Fruit fly (Drosophila melanogaster) whole organism, embryonic: ENCODE data around the gene SelG.

Experiments used
- Bgb ChIP-seq: fragments of 200-800 bp; sonication (Bioruptor generic); IDR thresholded peaks from 2 replicates; pipeline ENCODE4 v1.3.6; 2022; ENCODE audit warnings: missing biosample characterization, missing genetic modification characterization; ENCODE audit not compliant: partially characterized antibody
- CG10431 ChIP-seq: fragments of 200-800 bp; sonication (Bioruptor generic); optimal IDR thresholded peaks from 3 replicates; lab custom pipeline; 2018; ENCODE audit warnings: missing biosample characterization, mild to moderate bottlenecking, missing genetic modification characterization
- CG12659 ChIP-seq: fragments of 200-800 bp; sonication (Bioruptor generic); optimal IDR thresholded peaks from 3 replicates; lab custom pipeline; 2017; ENCODE audit warnings: mild to moderate bottlenecking, missing biosample characterization, missing genetic modification reagents, missing genetic modification characterization
- CG13775 ChIP-seq: fragments of 200-800 bp; sonication (Bioruptor generic); optimal IDR thresholded peaks from 3 replicates; lab custom pipeline; 2017; ENCODE audit warnings: missing biosample characterization, mild to moderate bottlenecking, missing genetic modification characterization
- CG14014 ChIP-seq: fragments of 200-800 bp; sonication (Bioruptor generic); IDR thresholded peaks from 2 replicates; pipeline ENCODE4 v1.3.6; 2022; ENCODE audit warnings: missing biosample characterization, missing genetic modification characterization
- CG17186 ChIP-seq: fragments of 200-800 bp; sonication (Bioruptor generic); optimal IDR thresholded peaks from 3 replicates; lab custom pipeline; 2017; ENCODE audit warnings: missing biosample characterization, missing genetic modification reagents, missing genetic modification characterization
- CG17612 ChIP-seq: fragments of 200-800 bp; sonication (Bioruptor generic); IDR thresholded peaks from 2 replicates; pipeline ENCODE4 v1.3.6; 2022; ENCODE audit warnings: missing biosample characterization, missing genetic modification characterization
- CG17802 ChIP-seq: fragments of 200-800 bp; sonication (Bioruptor generic); optimal IDR thresholded peaks from 2 replicates; lab custom pipeline; 2018; ENCODE audit warnings: missing biosample characterization, mild to moderate bottlenecking, missing genetic modification characterization, moderate library complexity
- CG17829 ChIP-seq: fragments of 200-800 bp; optimal IDR thresholded peaks from 2 replicates; lab custom pipeline; 2019; ENCODE audit warnings: missing biosample characterization, mild to moderate bottlenecking, missing genetic modification characterization, moderate library complexity
- CG2199 ChIP-seq: fragments of 200-800 bp; sonication (Bioruptor generic); IDR thresholded peaks from 3 replicates; pipeline ENCODE4 v1.3.6; 2022; ENCODE audit warnings: missing biosample characterization, missing genetic modification characterization
- CG2678 ChIP-seq: fragments of 200-800 bp; sonication (Bioruptor generic); optimal IDR thresholded peaks from 3 replicates; lab custom pipeline; 2019; ENCODE audit warnings: missing biosample characterization, mild to moderate bottlenecking, missing genetic modification characterization, moderate library complexity
- CG2889 ChIP-seq: fragments of 200-800 bp; sonication (Bioruptor generic); IDR thresholded peaks from 3 replicates; pipeline ENCODE4 v1.3.6; 2022; ENCODE audit warnings: missing biosample characterization, missing genetic modification characterization
- CG31388 ChIP-seq: fragments of 200-800 bp; sonication (Bioruptor generic); optimal IDR thresholded peaks from 2 replicates; lab custom pipeline; 2016; ENCODE audit warnings: missing biosample characterization, missing genetic modification characterization
- CG34224 ChIP-seq: fragments of 200-800 bp; sonication (Bioruptor generic); IDR thresholded peaks from 3 replicates; pipeline ENCODE4 v1.3.6; 2022; ENCODE audit warnings: missing biosample characterization, missing genetic modification characterization; ENCODE audit not compliant: partially characterized antibody
- CG34422 ChIP-seq: fragments of 200-800 bp; sonication (Bioruptor generic); IDR thresholded peaks from 3 replicates; pipeline ENCODE4 v1.3.6; 2022; ENCODE audit warnings: missing biosample characterization, missing genetic modification characterization
- CG4617 ChIP-seq: fragments of 200-800 bp; sonication (Bioruptor generic); optimal IDR thresholded peaks from 3 replicates; lab custom pipeline; 2016; ENCODE audit warnings: missing biosample characterization, missing genetic modification characterization, borderline replicate concordance
- CG9817 ChIP-seq: fragments of 200-800 bp; sonication (Bioruptor generic); optimal IDR thresholded peaks from 2 replicates; lab custom pipeline; 2018; ENCODE audit warnings: missing biosample characterization, mild to moderate bottlenecking, missing genetic modification characterization, moderate library complexity
- CHES-1-like ChIP-seq: fragments of 200-800 bp; sonication (Bioruptor generic); optimal IDR thresholded peaks from 2 replicates; lab custom pipeline; 2016; ENCODE audit warnings: missing biosample characterization, missing genetic modification characterization
- CTCF ChIP-seq: fragments of 200-800 bp; sonication (Bioruptor generic); optimal IDR thresholded peaks from 2 replicates; lab custom pipeline; 2017; ENCODE audit warnings: missing biosample characterization, mild to moderate bottlenecking, missing genetic modification characterization, moderate library complexity
- D19A ChIP-seq: fragments of 200-800 bp; optimal IDR thresholded peaks from 3 replicates; lab custom pipeline; 2019; ENCODE audit warnings: missing biosample characterization, mild to moderate bottlenecking, missing genetic modification characterization, moderate library complexity
- D19B ChIP-seq: fragments of 200-800 bp; sonication (Bioruptor generic); optimal IDR thresholded peaks from 2 replicates; lab custom pipeline; 2017; ENCODE audit warnings: missing biosample characterization, mild to moderate bottlenecking, missing genetic modification characterization
- HLH4C ChIP-seq: fragments of 200-800 bp; sonication (Bioruptor generic); IDR thresholded peaks from 3 replicates; pipeline ENCODE4 v1.3.6; 2022; ENCODE audit warnings: missing biosample characterization, missing genetic modification characterization; ENCODE audit not compliant: partially characterized antibody
- Myb ChIP-seq: fragments of 200-800 bp; sonication (Bioruptor generic); optimal IDR thresholded peaks from 2 replicates; lab custom pipeline; 2016; ENCODE audit warnings: missing biosample characterization, missing genetic modification characterization
- Nf-YA ChIP-seq: fragments of 200-800 bp; sonication (Bioruptor generic); IDR thresholded peaks from 2 replicates; pipeline ENCODE4 v1.3.6; 2022; ENCODE audit warnings: missing biosample characterization, missing genetic modification characterization
- Scr ChIP-seq: fragments of 200-800 bp; sonication (Bioruptor generic); IDR thresholded peaks from 2 replicates; pipeline ENCODE4 v1.3.6; 2022; ENCODE audit warnings: missing biosample characterization, missing genetic modification characterization; ENCODE audit not compliant: partially characterized antibody
- Sin3A ChIP-seq: fragments of >200 bp; optimal IDR thresholded peaks from 2 replicates; lab custom pipeline; 2018
- Taf1 ChIP-seq: fragments of 200-800 bp; sonication (Bioruptor generic); IDR thresholded peaks from 2 replicates; pipeline ENCODE4 v1.3.6; 2022; ENCODE audit warnings: missing biosample characterization, missing genetic modification characterization
- Trl ChIP-seq, 3 experiments: fragments of >200 bp in 2 of 3; fragments of 200-800 bp in 1 of 3; sonication (Bioruptor generic) in 1 of 3; optimal IDR thresholded peaks; 2 replicates in 1 of 3; 3 replicates in 2 of 3; lab custom pipeline; 2016 to 2017; ENCODE audit warnings: missing biosample characterization in 1 of 3, missing genetic modification characterization in 1 of 3
- YL-1 ChIP-seq: fragments of 200-800 bp; sonication (Bioruptor generic); optimal IDR thresholded peaks from 3 replicates; lab custom pipeline; 2017; ENCODE audit warnings: missing biosample characterization, mild to moderate bottlenecking, missing genetic modification characterization
- caup ChIP-seq: fragments of 200-800 bp; sonication (Bioruptor generic); optimal IDR thresholded peaks from 3 replicates; lab custom pipeline; 2017; ENCODE audit warnings: missing biosample characterization, mild to moderate bottlenecking, missing genetic modification characterization, moderate library complexity; ENCODE audit not compliant: severe bottlenecking
- chinmo ChIP-seq: fragments of 200-800 bp; sonication (Bioruptor generic); IDR thresholded peaks from 4 replicates; pipeline ENCODE4 v1.3.6; 2022; ENCODE audit warnings: missing biosample characterization, missing genetic modification characterization; ENCODE audit not compliant: partially characterized antibody
- corto ChIP-seq: fragments of 200-800 bp; sonication (Bioruptor generic); optimal IDR thresholded peaks from 2 replicates; lab custom pipeline; 2016; ENCODE audit warnings: missing biosample characterization, mild to moderate bottlenecking, missing genetic modification characterization, moderate library complexity
- exex ChIP-seq: fragments of 200-800 bp; sonication (Bioruptor generic); optimal IDR thresholded peaks from 4 replicates; lab custom pipeline; 2018; ENCODE audit warnings: missing biosample characterization, mild to moderate bottlenecking, missing genetic modification characterization, moderate library complexity
- gfzf ChIP-seq: fragments of 200-800 bp; sonication (Bioruptor generic); optimal IDR thresholded peaks from 2 replicates; lab custom pipeline; 2016; ENCODE audit warnings: missing biosample characterization, mild to moderate bottlenecking, missing genetic modification characterization, moderate library complexity
- grn ChIP-seq: fragments of 200-800 bp; sonication (Bioruptor generic); optimal IDR thresholded peaks from 3 replicates; lab custom pipeline; 2017; ENCODE audit warnings: missing biosample characterization, missing genetic modification characterization
- hbn ChIP-seq: fragments of 200-800 bp; sonication (Bioruptor generic); IDR thresholded peaks from 2 replicates; pipeline ENCODE4 v1.3.6; 2022; ENCODE audit warnings: missing biosample characterization, missing genetic modification characterization; ENCODE audit not compliant: partially characterized antibody
- jumu ChIP-seq: fragments of 200-800 bp; sonication (Bioruptor generic); optimal IDR thresholded peaks from 3 replicates; lab custom pipeline; 2016; ENCODE audit warnings: missing biosample characterization, missing genetic modification characterization
- knrl ChIP-seq: fragments of 200-800 bp; sonication (Bioruptor generic); IDR thresholded peaks from 3 replicates; pipeline ENCODE4 v1.3.6; 2022; ENCODE audit warnings: missing biosample characterization, missing genetic modification characterization; ENCODE audit not compliant: partially characterized antibody
- lbe ChIP-seq: fragments of 200-800 bp; sonication (Bioruptor generic); optimal IDR thresholded peaks from 2 replicates; lab custom pipeline; 2016; ENCODE audit warnings: missing biosample characterization, mild to moderate bottlenecking, missing genetic modification characterization
- luna ChIP-seq: fragments of 200-800 bp; sonication (Bioruptor generic); optimal IDR thresholded peaks from 2 replicates; lab custom pipeline; 2016; ENCODE audit warnings: missing biosample characterization, missing genetic modification characterization
- mirr ChIP-seq: fragments of 200-800 bp; sonication (Bioruptor generic); optimal IDR thresholded peaks from 3 replicates; lab custom pipeline; 2018; ENCODE audit warnings: missing biosample characterization, mild to moderate bottlenecking, missing genetic modification characterization
- psq ChIP-seq: fragments of 200-800 bp; sonication (Bioruptor generic); optimal IDR thresholded peaks from 2 replicates; lab custom pipeline; 2017; ENCODE audit warnings: missing biosample characterization, missing genetic modification characterization
- ro ChIP-seq: fragments of 200-800 bp; sonication (Bioruptor generic); IDR thresholded peaks from 2 replicates; pipeline ENCODE4 v1.3.6; 2022; ENCODE audit warnings: missing biosample characterization, missing genetic modification characterization
- trem ChIP-seq: fragments of 200-800 bp; optimal IDR thresholded peaks from 3 replicates; lab custom pipeline; 2019; ENCODE audit warnings: missing biosample characterization, mild to moderate bottlenecking, missing genetic modification characterization, moderate library complexity
- trh ChIP-seq: fragments of 200-800 bp; sonication (Bioruptor generic); optimal IDR thresholded peaks from 2 replicates; lab custom pipeline; 2016; ENCODE audit warnings: missing biosample characterization, missing genetic modification characterization
- wek ChIP-seq: fragments of 200-800 bp; sonication (Bioruptor generic); optimal IDR thresholded peaks from 3 replicates; lab custom pipeline; 2018; ENCODE audit warnings: missing biosample characterization, mild to moderate bottlenecking, missing genetic modification characterization, moderate library complexity

The SelG gene

dm6 chrX:11857522-11858438 is 29.3 kb upstream of the SelG start (continued):
- TF ChIP-seq wek (GFP tag; lab: Kevin White, UChicago) (no peak), YL-1 (GFP tag; lab: Kevin White, UChicago) (no peak)

dm6 chrX:11858439-11858813 is 28.7 kb upstream of the SelG start:
- peak; percentile 51 for TF ChIP-seq exex
- no peak for TF ChIP-seq CG2889 (GFP tag; lab: Robert Waterston, UW)
- no peak for TF ChIP-seq ro (GFP tag; lab: Robert Waterston, UW)
- no peak for TF ChIP-seq hbn
- no peak for TF ChIP-seq Taf1 (GFP tag; lab: Robert Waterston, UW)
- TF ChIP-seq CG10431 (GFP tag; lab: Kevin White, UChicago) = no peak
- peak; percentile 59 for TF ChIP-seq caup (GFP tag; lab: Kevin White, UChicago)
- no peak for TF ChIP-seq CHES-1-like (GFP tag; lab: Kevin White, UChicago)
- peak; percentile 68 for TF ChIP-seq mirr (GFP tag; lab: Kevin White, UChicago)
- no peak for TF ChIP-seq D19A (tag; lab: Kevin White, UChicago)
- peak; percentile 62 for TF ChIP-seq grn (GFP tag; lab: Kevin White, UChicago)
- no peak for TF ChIP-seq CG2678 (tag; lab: Kevin White, UChicago)
- 0 out of 3 replicates have a peak, but pooled peaks have one; percentile 21 for TF ChIP-seq CG2199 (GFP tag; lab: Robert Waterston, UW)

- no peak for TF ChIP-seq luna (GFP tag; lab: Kevin White, UChicago)
- TF ChIP-seq CG17186 (GFP tag; lab: Kevin White, UChicago) = peak; percentile 48
- TF ChIP-seq CG9817 (tag; lab: Kevin White, UChicago) = no peak
- peak; percentile 15 for TF ChIP-seq CG17829
- TF ChIP-seq D19B = no peak
- TF ChIP-seq knrl (GFP tag; lab: Robert Waterston, UW) = peak; percentile 62; the same call in 2 of the 3 replicates
- TF ChIP-seq Scr (GFP tag; lab: Robert Waterston, UW) = peak; percentile 84
- TF ChIP-seq CG12659 (GFP tag; lab: Kevin White, UChicago) = peak; percentile 57
- TF ChIP-seq Trl (optimal IDR thresholded peaks at IDR 0.05; lab: Kevin White, UChicago) = no peak
- TF ChIP-seq Trl (GFP tag; optimal IDR thresholded peaks at IDR 0.05; lab: Kevin White, UChicago) = no peak
- peak; percentile 13; the same call in 1 of the 3 replicates for TF ChIP-seq CG34422 (GFP tag; lab: Robert Waterston, UW)
- TF ChIP-seq trem = peak; percentile 40
- TF ChIP-seq Sin3A (lab: Kevin White, UChicago) = peak; percentile 65
- no peak for TF ChIP-seq trh
- peak; percentile 95 for TF ChIP-seq HLH4C (GFP tag; lab: Robert Waterston, UW)
- TF ChIP-seq psq = no peak
- peak; percentile 27 for TF ChIP-seq CG4617 (GFP tag; lab: Kevin White, UChicago)
- TF ChIP-seq CG14014 (GFP tag; lab: Robert Waterston, UW) = no peak
- TF ChIP-seq corto (GFP tag; lab: Kevin White, UChicago) = no peak
- TF ChIP-seq jumu (GFP tag; lab: Kevin White, UChicago) = no peak
- TF ChIP-seq gfzf (GFP tag; lab: Kevin White, UChicago) = peak; percentile 56
- no peak for TF ChIP-seq Nf-YA (GFP tag; lab: Robert Waterston, UW)
- peak; percentile 66 for TF ChIP-seq Myb
- no peak for TF ChIP-seq CG17802 (tag; lab: Kevin White, UChicago)
- TF ChIP-seq chinmo (GFP tag; lab: Robert Waterston, UW) = peak; percentile 71; the same call in 1 of the 4 replicates
- no peak for TF ChIP-seq CG13775 (GFP tag; lab: Kevin White, UChicago)
- peak; percentile 77 for TF ChIP-seq Bgb (GFP tag; lab: Robert Waterston, UW)
- no peak for TF ChIP-seq CG31388 (GFP tag; lab: Kevin White, UChicago)
- TF ChIP-seq lbe (GFP tag; lab: Kevin White, UChicago) = no peak
- no peak for TF ChIP-seq CTCF (GFP tag; lab: Kevin White, UChicago)
- peak; percentile 86 for TF ChIP-seq CG34224 (GFP tag; lab: Robert Waterston, UW)
- TF ChIP-seq CG17612 (GFP tag; lab: Robert Waterston, UW) = no peak
Observed at dm6 chrX:11868866-11869265, 18.2 kb upstream of the SelG start, which contains the start of the genes Nrd1 and CG1847. Nrd1 (minus strand) TSS chrX:11868893. CG1847 (plus strand) TSS chrX:11869170.
